Worm (Caenorhabditis elegans) whole organism, young adult: ENCODE data around the gene ham-2.
A peak's percentile ranks its signal among the peaks of the same experiment; 100 is the strongest.

Experiments
- B0019.2 ChIP-seq: fragments of 200-800 bp; sonication (Bioruptor generic); conservative IDR thresholded peaks from 2 replicates; pipeline ENCODE4 v1.3.6; 2022; ENCODE audit warnings: missing genetic modification reagents, missing genetic modification characterization, missing compliant biosample characterization
- B0336.3 ChIP-seq: fragments of 200-800 bp; sonication (Bioruptor generic); IDR thresholded peaks from 2 replicates; pipeline ENCODE4 v1.3.6; 2022; ENCODE audit warnings: missing genetic modification characterization, missing compliant biosample characterization
- F52B5.7 ChIP-seq: sonication (generic microtip); optimal IDR thresholded peaks from 2 replicates; lab custom pipeline; 2016; ENCODE audit warnings: mild to moderate bottlenecking, missing genetic modification characterization, missing compliant biosample characterization
- T26A5.8 ChIP-seq: sonication (generic microtip); optimal IDR thresholded peaks from 2 replicates; lab custom pipeline; 2016; ENCODE audit warnings: missing genetic modification characterization, missing compliant biosample characterization
- Y53G8AR.9 ChIP-seq: fragments of 200-800 bp; sonication (Bioruptor generic); conservative IDR thresholded peaks from 2 replicates; pipeline ENCODE4 v1.3.6; 2022; ENCODE audit warnings: missing genetic modification reagents, missing genetic modification characterization, missing compliant biosample characterization
- Y95B8A.8 ChIP-seq: fragments of 200-800 bp; sonication (Bioruptor generic); IDR thresholded peaks from 2 replicates; pipeline ENCODE4 v1.3.6; 2022; ENCODE audit warnings: missing genetic modification reagents, missing genetic modification characterization, missing compliant biosample characterization
- ama-1 ChIP-seq, 3 experiments: fragments of 150-350 bp in 1 of 3; sonication (generic microtip) in 2 of 3; optimal IDR thresholded peaks; 2 replicates each; lab custom pipeline; 2014 to 2018; ENCODE audit warnings: missing biosample characterization in 2 of 3, missing genetic modification characterization in 2 of 3, missing genetic modification reagents in 2 of 3
- aptf-3 ChIP-seq: fragments of 200-800 bp; sonication (Bioruptor generic); IDR thresholded peaks from 2 replicates; pipeline ENCODE4 v1.3.6; 2022; ENCODE audit warnings: missing genetic modification characterization, missing compliant biosample characterization
- atf-7 ChIP-seq: sonication (generic microtip); optimal IDR thresholded peaks from 2 replicates; lab custom pipeline; 2017; ENCODE audit warnings: mild to moderate bottlenecking, missing genetic modification characterization, missing compliant biosample characterization
- cebp-1 ChIP-seq, 2 experiments: fragments of 200-800 bp in 1 of 2; sonication (Bioruptor generic) in 1 of 2; sonication (generic microtip) in 1 of 2; IDR thresholded peaks in 1 of 2; optimal IDR thresholded peaks in 1 of 2; 2 replicates each; pipeline versions ENCODE4 v1.3.6 to Lab custom; 2017 to 2022; ENCODE audit warnings: missing compliant biosample characterization in 2 of 2, missing genetic modification characterization in 2 of 2, mild to moderate bottlenecking in 1 of 2, missing genetic modification reagents in 1 of 2, moderate library complexity in 1 of 2
- ceh-79 ChIP-seq: sonication (generic microtip); optimal IDR thresholded peaks from 2 replicates; lab custom pipeline; 2017; ENCODE audit warnings: mild to moderate bottlenecking, missing genetic modification characterization, missing compliant biosample characterization
- dox-1 ChIP-seq: fragments of 200-800 bp; sonication (Bioruptor generic); IDR thresholded peaks from 2 replicates; pipeline ENCODE4 v1.3.6; 2022; ENCODE audit warnings: missing genetic modification reagents, missing genetic modification characterization, missing compliant biosample characterization
- dpl-1 ChIP-seq: fragments of 150-350 bp; optimal IDR thresholded peaks from 2 replicates; lab custom pipeline; 2014; ENCODE audit warnings: missing biosample characterization, missing genetic modification reagents, missing genetic modification characterization
- egrh-3 ChIP-seq: fragments of 200-800 bp; sonication (Bioruptor generic); IDR thresholded peaks from 2 replicates; pipeline ENCODE4 v1.3.6; 2022; ENCODE audit warnings: missing genetic modification reagents, missing genetic modification characterization, missing compliant biosample characterization
- ekl-4 ChIP-seq: fragments of 200-800 bp; sonication (Bioruptor generic); IDR thresholded peaks from 2 replicates; pipeline ENCODE4 v1.3.6; 2022; ENCODE audit warnings: missing genetic modification reagents, missing genetic modification characterization, missing compliant biosample characterization
- fkh-3 ChIP-seq: sonication (generic microtip); optimal IDR thresholded peaks from 2 replicates; lab custom pipeline; 2016; ENCODE audit warnings: mild to moderate bottlenecking, missing genetic modification characterization, missing compliant biosample characterization
- him-1 ChIP-seq: sonication (generic microtip); optimal IDR thresholded peaks from 2 replicates; lab custom pipeline; 2016; ENCODE audit warnings: missing genotype, missing genetic modification reagents, missing genetic modification characterization, missing compliant biosample characterization
- hrde-1 ChIP-seq: sonication (generic microtip); optimal IDR thresholded peaks from 2 replicates; lab custom pipeline; 2016; ENCODE audit warnings: missing genetic modification characterization, mild to moderate bottlenecking, missing compliant biosample characterization, moderate library complexity, missing genotype, missing genetic modification reagents, borderline replicate concordance
- hsf-1 ChIP-seq: fragments of 200-800 bp; sonication (Bioruptor generic); IDR thresholded peaks from 2 replicates; pipeline ENCODE4 v1.3.6; 2022; ENCODE audit warnings: missing genetic modification reagents, missing genetic modification characterization, missing compliant biosample characterization
- lin-35 ChIP-seq, 3 experiments: fragments of 150-350 bp in 2 of 3; sonication (generic microtip) in 1 of 3; optimal IDR thresholded peaks; 2 replicates each; lab custom pipeline; 2014 to 2018; ENCODE audit warnings: missing biosample characterization in 3 of 3, missing genetic modification characterization in 3 of 3, missing genetic modification reagents in 3 of 3
- lir-1 ChIP-seq: fragments of 200-800 bp; sonication (Bioruptor generic); conservative IDR thresholded peaks from 2 replicates; pipeline ENCODE4 v1.3.6; 2022; ENCODE audit warnings: missing genetic modification reagents, missing genetic modification characterization, missing compliant biosample characterization
- lsl-1 ChIP-seq: fragments of 200-800 bp; sonication (Bioruptor generic); optimal IDR thresholded peaks from 2 replicates; lab custom pipeline; 2018; ENCODE audit warnings: mild to moderate bottlenecking, missing genetic modification characterization, moderate library complexity, missing compliant biosample characterization
- madf-6 ChIP-seq: fragments of 200-800 bp; sonication (Bioruptor generic); IDR thresholded peaks from 2 replicates; pipeline ENCODE4 v1.3.6; 2022; ENCODE audit warnings: missing genetic modification reagents, missing genetic modification characterization, missing compliant biosample characterization
- mcd-1 ChIP-seq: fragments of 200-800 bp; sonication (Bioruptor generic); IDR thresholded peaks from 2 replicates; pipeline ENCODE4 v1.3.6; 2022; ENCODE audit warnings: missing genetic modification reagents, missing genetic modification characterization, missing compliant biosample characterization
- mel-28 ChIP-seq: sonication (generic microtip); optimal IDR thresholded peaks from 2 replicates; lab custom pipeline; 2016; ENCODE audit warnings: borderline replicate concordance, mild to moderate bottlenecking, missing genetic modification characterization, missing compliant biosample characterization
- mes-4 ChIP-seq: sonication (generic microtip); optimal IDR thresholded peaks from 2 replicates; lab custom pipeline; 2016; ENCODE audit warnings: missing genotype, missing genetic modification characterization, missing compliant biosample characterization
- nfya-1 ChIP-seq: sonication (generic microtip); optimal IDR thresholded peaks from 2 replicates; lab custom pipeline; 2017; ENCODE audit warnings: antibody characterized with exemption, missing compliant biosample characterization, missing genetic modification characterization, borderline replicate concordance; ENCODE audit not compliant: insufficient read depth
- nhr-80 ChIP-seq: sonication (generic microtip); optimal IDR thresholded peaks from 2 replicates; lab custom pipeline; 2016; ENCODE audit warnings: missing genetic modification characterization, missing compliant biosample characterization
- nhr-90 ChIP-seq: sonication (generic microtip); optimal IDR thresholded peaks from 2 replicates; lab custom pipeline; 2016; ENCODE audit warnings: missing genotype, mild to moderate bottlenecking, missing genetic modification characterization, missing compliant biosample characterization
- pbrm-1 ChIP-seq: fragments of 200-800 bp; sonication (Bioruptor generic); IDR thresholded peaks from 2 replicates; pipeline ENCODE4 v1.3.6; 2022; ENCODE audit warnings: missing genetic modification reagents, missing genetic modification characterization, missing compliant biosample characterization
- rcor-1 ChIP-seq: fragments of 200-800 bp; sonication (Bioruptor generic); IDR thresholded peaks from 2 replicates; pipeline ENCODE4 v1.3.6; 2022; ENCODE audit warnings: missing genetic modification reagents, missing genetic modification characterization, missing compliant biosample characterization
- repo-1 ChIP-seq: sonication (generic microtip); optimal IDR thresholded peaks from 2 replicates; lab custom pipeline; 2017; ENCODE audit warnings: mild to moderate bottlenecking, missing genetic modification characterization, missing compliant biosample characterization
- rpc-1 ChIP-seq, 2 experiments: fragments of 150-350 bp in 1 of 2; sonication (generic microtip) in 1 of 2; optimal IDR thresholded peaks; 2 replicates each; lab custom pipeline; 2014 to 2018; ENCODE audit warnings: missing biosample characterization in 1 of 2, missing genetic modification characterization in 1 of 2, missing genetic modification reagents in 1 of 2, missing genotype in 1 of 2
- sea-2 ChIP-seq: fragments of 200-800 bp; sonication (Bioruptor generic); IDR thresholded peaks from 2 replicates; pipeline ENCODE4 v1.3.6; 2022; ENCODE audit warnings: missing genetic modification characterization, missing compliant biosample characterization
- snpc-1.1 ChIP-seq: sonication (generic microtip); optimal IDR thresholded peaks from 2 replicates; lab custom pipeline; 2017; ENCODE audit warnings: missing genetic modification characterization, mild to moderate bottlenecking, missing compliant biosample characterization, antibody characterized with exemption, moderate library complexity, missing genotype, missing genetic modification reagents; ENCODE audit not compliant: insufficient read depth
- snpc-1.3 ChIP-seq: sonication (generic microtip); optimal IDR thresholded peaks from 2 replicates; lab custom pipeline; 2017; ENCODE audit warnings: missing genetic modification characterization, mild to moderate bottlenecking, missing compliant biosample characterization, antibody characterized with exemption, moderate library complexity, missing genotype, missing genetic modification reagents; ENCODE audit not compliant: insufficient read depth
- tbp1 ChIP-seq: fragments of 200-800 bp; sonication (Bioruptor generic); optimal IDR thresholded peaks from 2 replicates; lab custom pipeline; 2018; ENCODE audit warnings: mild to moderate bottlenecking, missing genetic modification characterization, missing compliant biosample characterization
- zim-3 ChIP-seq: sonication (generic microtip); optimal IDR thresholded peaks from 2 replicates; lab custom pipeline; 2017; ENCODE audit warnings: mild to moderate bottlenecking, missing genetic modification characterization, moderate library complexity, missing compliant biosample characterization
- ztf-18 ChIP-seq: sonication (generic microtip); optimal IDR thresholded peaks from 2 replicates; lab custom pipeline; 2016; ENCODE audit warnings: missing genotype, mild to moderate bottlenecking, missing genetic modification characterization, missing compliant biosample characterization
- ztf-22 ChIP-seq: fragments of 200-800 bp; sonication (Bioruptor generic); optimal IDR thresholded peaks from 2 replicates; lab custom pipeline; 2018; ENCODE audit warnings: mild to moderate bottlenecking, missing genetic modification characterization, moderate library complexity, missing compliant biosample characterization
- ztf-26 ChIP-seq: sonication (generic microtip); optimal IDR thresholded peaks from 2 replicates; lab custom pipeline; 2017; ENCODE audit warnings: missing genetic modification characterization, missing compliant biosample characterization

The ham-2 gene

ce11 chrX:4554385-4554784, at the start of gene ham-2:
TSS of gene ham-2 (plus strand) at chrX:4554685.
- TF ChIP-seq ceh-79 (tag; lab: Kevin White, UChicago) = no peak
- TF ChIP-seq rcor-1 (GFP tag; lab: Robert Waterston, UW) = no peak
- no peak for TF ChIP-seq him-1
- no peak for TF ChIP-seq ztf-22 (GFP tag; lab: Kevin White, UChicago)
- TF ChIP-seq T26A5.8 (tag; lab: Kevin White, UChicago) = no peak
- TF ChIP-seq ekl-4 (GFP tag; lab: Robert Waterston, UW) = no peak
- no peak for TF ChIP-seq rpc-1 (optimal IDR thresholded peaks at IDR 0.05; lab: Kevin White, UChicago)
- TF ChIP-seq rpc-1 (tag; optimal IDR thresholded peaks at IDR 0.05; lab: Kevin White, UChicago) = no peak
- no peak for TF ChIP-seq madf-6
- TF ChIP-seq zim-3 (tag; lab: Kevin White, UChicago) = no peak
- TF ChIP-seq F52B5.7 (tag; lab: Kevin White, UChicago) = no peak
- no peak for TF ChIP-seq snpc-1.1 (tag; lab: Kevin White, UChicago)
- TF ChIP-seq lin-35 (GFP tag; optimal IDR thresholded peaks at IDR 0.05; lab: Kevin White, UChicago) = no peak
- no peak for TF ChIP-seq dpl-1 (GFP tag; lab: Kevin White, UChicago)
- TF ChIP-seq ztf-18 (tag; lab: Kevin White, UChicago) = no peak
- TF ChIP-seq Y95B8A.8 (GFP tag; lab: Robert Waterston, UW) = no peak
- no peak for TF ChIP-seq B0019.2 (GFP tag; lab: Robert Waterston, UW)
- no peak for TF ChIP-seq sea-2 (GFP tag; lab: Robert Waterston, UW)
- TF ChIP-seq fkh-3 = no peak
- no peak for TF ChIP-seq hrde-1
- no peak for TF ChIP-seq nhr-90 (tag; lab: Kevin White, UChicago)

- TF ChIP-seq cebp-1 (GFP tag; IDR thresholded peaks at IDR 0.05; lab: Robert Waterston, UW) (no peak), cebp-1 (tag; optimal IDR thresholded peaks at IDR 0.05; lab: Kevin White, UChicago) (peak; percentile 9), lir-1 (peak; percentile 23; the same call in 1 of the 2 replicates), atf-7 (tag; lab: Kevin White, UChicago) (peak; percentile 1), dox-1 (GFP tag; lab: Robert Waterston, UW) (peak; percentile 19; the same call in 1 of the 2 replicates), aptf-3 (GFP tag; lab: Robert Waterston, UW) (no peak), nhr-80 (peak; percentile 64), pbrm-1 (GFP tag; lab: Robert Waterston, UW) (no peak)
Measured at ce11 chrX:4507122-4507681, 47.3 kb upstream of the ham-2 start.

ce11 chrX:4508209-4508608, 46.3 kb upstream of the ham-2 start, which contains the start of gene rhi-1:
TSS of gene rhi-1 (plus strand) at chrX:4508509.
- TF ChIP-seq cebp-1 (GFP tag; IDR thresholded peaks at IDR 0.05; lab: Robert Waterston, UW) (no peak), cebp-1 (tag; optimal IDR thresholded peaks at IDR 0.05; lab: Kevin White, UChicago) (peak; percentile 61), mes-4 (tag; lab: Kevin White, UChicago) (no peak), lin-35 (GFP tag; optimal IDR thresholded peaks at IDR 0.05; lab: Kevin White, UChicago) (no peak), fkh-3 (no peak), Y53G8AR.9 (GFP tag; lab: Robert Waterston, UW) (no peak)

- TF ChIP-seq snpc-1.3 (tag; lab: Kevin White, UChicago) (no peak), mcd-1 (0 out of 2 replicates have a peak, but pooled peaks have one; percentile 16), egrh-3 (peak; percentile 52; the same call in 1 of the 2 replicates), repo-1 (tag; lab: Kevin White, UChicago) (no peak), tbp1 (GFP tag; lab: Kevin White, UChicago) (no peak), nfya-1 (tag; lab: Kevin White, UChicago) (no peak), mes-4 (tag; lab: Kevin White, UChicago) (no peak), ama-1 (optimal IDR thresholded peaks at IDR 0.05; lab: Kevin White, UChicago) (no peak), ama-1 (GFP tag; optimal IDR thresholded peaks at IDR 0.05; lab: Kevin White, UChicago) (no peak), dox-1 (GFP tag; lab: Robert Waterston, UW) (no peak), B0336.3 (no peak), dpl-1 (GFP tag; lab: Kevin White, UChicago) (no peak), ztf-26 (tag; lab: Kevin White, UChicago) (no peak), hsf-1 (GFP tag; lab: Robert Waterston, UW) (no peak), mel-28 (tag; lab: Kevin White, UChicago) (no peak), lsl-1 (GFP tag; lab: Kevin White, UChicago) (no peak)
Measured at ce11 chrX:4513657-4514143, 40.8 kb upstream of the ham-2 start, which contains the start of gene spr-3. TSS of gene spr-3 (plus strand) at chrX:4514093.
